Worm (Caenorhabditis elegans) whole organism, L4/young adult: Measurements from ENCODE around the gene K06A9.3.

Source experiments
- W03F9.2 ChIP-seq: fragments of 150-350 bp; optimal IDR thresholded peaks from 2 replicates; lab custom pipeline; 2014; ENCODE audit warnings: missing biosample characterization, missing genetic modification characterization
- dao-5 ChIP-seq: sonication (generic microtip); optimal IDR thresholded peaks from 2 replicates; lab custom pipeline; 2016; ENCODE audit warnings: missing genotype, missing genetic modification characterization, moderate library complexity, missing compliant biosample characterization

DNA sequence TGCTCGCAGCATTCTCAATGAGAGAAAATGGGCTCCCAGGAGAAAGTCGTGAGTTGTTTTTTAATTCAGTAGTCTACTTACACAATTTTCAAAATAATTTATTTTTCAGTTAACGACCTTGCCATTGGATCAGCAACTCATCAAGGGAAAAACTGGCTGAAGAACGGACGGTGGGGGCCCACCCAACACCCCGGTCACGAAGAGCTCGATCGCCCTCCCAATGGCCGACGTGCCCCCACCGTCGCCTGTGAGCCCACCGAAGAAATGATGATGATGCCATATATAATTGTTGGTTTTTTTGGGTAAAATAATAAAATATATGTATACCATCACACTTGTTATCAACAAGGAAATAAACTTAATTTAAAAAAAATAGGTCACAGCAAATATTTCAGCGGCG lies 32.2 kb downstream of the K06A9.3 start:
- no peak for TF ChIP-seq dao-5 (tag; lab: Kevin White, UChicago)
- TF ChIP-seq W03F9.2 (tag; lab: Kevin White, UChicago), result no peak
